Fruit fly (Drosophila melanogaster) whole organism, embryonic: ENCODE results near the gene CG31141.
A peak's percentile ranks its signal among the peaks of the same experiment; 100 is the strongest.

Experiments
- Antp ChIP-seq: fragments of 200-800 bp; sonication (Bioruptor generic); optimal IDR thresholded peaks from 3 replicates; lab custom pipeline; 2016; ENCODE audit warnings: missing biosample characterization, missing genetic modification characterization
- Awh ChIP-seq: fragments of 200-800 bp; sonication (Bioruptor generic); IDR thresholded peaks from 2 replicates; pipeline ENCODE4, ENCODE4 v1.3.6; 2022; ENCODE audit warnings: missing biosample characterization, missing genetic modification characterization
- CG10565 ChIP-seq: fragments of 200-800 bp; sonication (Bioruptor generic); optimal IDR thresholded peaks from 3 replicates; lab custom pipeline; 2016; ENCODE audit warnings: missing biosample characterization, mild to moderate bottlenecking, missing genetic modification characterization
- CG11398 ChIP-seq: fragments of 200-800 bp; sonication (Bioruptor generic); optimal IDR thresholded peaks from 2 replicates; lab custom pipeline; 2016; ENCODE audit warnings: missing biosample characterization, missing genetic modification characterization
- CG11504 ChIP-seq: fragments of 200-800 bp; sonication (Bioruptor generic); optimal IDR thresholded peaks from 3 replicates; lab custom pipeline; 2019; ENCODE audit warnings: missing biosample characterization, mild to moderate bottlenecking, missing genetic modification characterization, moderate library complexity
- CG12769 ChIP-seq: fragments of 200-800 bp; sonication (Bioruptor generic); optimal IDR thresholded peaks from 2 replicates; lab custom pipeline; 2019; ENCODE audit warnings: missing biosample characterization, mild to moderate bottlenecking, missing genetic modification characterization, moderate library complexity
- CG14667 ChIP-seq: fragments of 200-800 bp; sonication (Bioruptor generic); IDR thresholded peaks from 2 replicates; pipeline ENCODE4 v1.3.6; 2022; ENCODE audit warnings: missing biosample characterization, missing genetic modification characterization
- CG14860 ChIP-seq: fragments of 200-800 bp; sonication (Bioruptor generic); IDR thresholded peaks from 3 replicates; pipeline ENCODE4 v1.3.6; 2022; ENCODE audit warnings: missing biosample characterization, missing genetic modification characterization; ENCODE audit not compliant: partially characterized antibody
- CG1529 ChIP-seq: fragments of 200-800 bp; sonication (Bioruptor generic); optimal IDR thresholded peaks from 3 replicates; lab custom pipeline; 2018; ENCODE audit warnings: missing biosample characterization, missing genetic modification characterization
- CG1647 ChIP-seq: fragments of 200-800 bp; sonication (Bioruptor generic); optimal IDR thresholded peaks from 3 replicates; lab custom pipeline; 2016; ENCODE audit warnings: missing biosample characterization, missing genetic modification characterization
- CG17385 ChIP-seq: fragments of 200-800 bp; sonication (Bioruptor generic); optimal IDR thresholded peaks from 3 replicates; lab custom pipeline; 2018; ENCODE audit warnings: missing biosample characterization, mild to moderate bottlenecking, missing genetic modification characterization
- CG18599 ChIP-seq: fragments of 200-800 bp; sonication (Bioruptor generic); optimal IDR thresholded peaks from 3 replicates; lab custom pipeline; 2017; ENCODE audit warnings: missing biosample characterization, missing genetic modification characterization, mild to moderate bottlenecking, moderate library complexity, missing genetic modification reagents
- CG2120 ChIP-seq: fragments of 200-800 bp; sonication (Bioruptor generic); optimal IDR thresholded peaks from 3 replicates; lab custom pipeline; 2016; ENCODE audit warnings: missing biosample characterization, missing genetic modification characterization
- CG2678 ChIP-seq: fragments of 200-800 bp; sonication (Bioruptor generic); optimal IDR thresholded peaks from 3 replicates; lab custom pipeline; 2019; ENCODE audit warnings: missing biosample characterization, mild to moderate bottlenecking, missing genetic modification characterization, moderate library complexity
- CG3407 ChIP-seq: fragments of 200-800 bp; sonication (Bioruptor generic); optimal IDR thresholded peaks from 2 replicates; lab custom pipeline; 2018; ENCODE audit warnings: missing biosample characterization, mild to moderate bottlenecking, missing genetic modification characterization
- CG34376 ChIP-seq: fragments of 200-800 bp; sonication (Bioruptor generic); optimal IDR thresholded peaks from 2 replicates; lab custom pipeline; 2018; ENCODE audit warnings: missing biosample characterization, mild to moderate bottlenecking, missing genetic modification characterization
- CG3995 ChIP-seq: fragments of 200-800 bp; sonication (Bioruptor generic); optimal IDR thresholded peaks from 3 replicates; lab custom pipeline; 2016; ENCODE audit warnings: missing biosample characterization, missing genetic modification characterization
- CG4282 ChIP-seq: fragments of 200-800 bp; sonication (Bioruptor generic); optimal IDR thresholded peaks from 2 replicates; lab custom pipeline; 2016; ENCODE audit warnings: missing biosample characterization, missing genetic modification characterization
- CG7556 ChIP-seq: fragments of 200-800 bp; sonication (Bioruptor generic); optimal IDR thresholded peaks from 2 replicates; lab custom pipeline; 2017; ENCODE audit warnings: missing biosample characterization, mild to moderate bottlenecking, missing genetic modification characterization
- CG7786 ChIP-seq: fragments of 200-800 bp; sonication (Bioruptor generic); optimal IDR thresholded peaks from 2 replicates; lab custom pipeline; 2016; ENCODE audit warnings: missing biosample characterization, missing genetic modification characterization
- CG7928 ChIP-seq: fragments of 200-800 bp; sonication (Bioruptor generic); optimal IDR thresholded peaks from 2 replicates; lab custom pipeline; 2017; ENCODE audit warnings: missing biosample characterization, mild to moderate bottlenecking, missing genetic modification characterization
- CG9797 ChIP-seq: fragments of 200-800 bp; sonication (Bioruptor generic); optimal IDR thresholded peaks from 3 replicates; lab custom pipeline; 2018; ENCODE audit warnings: missing biosample characterization, mild to moderate bottlenecking, missing genetic modification characterization
- CkIIα-i1 ChIP-seq: fragments of 200-800 bp; sonication (Bioruptor generic); IDR thresholded peaks from 2 replicates; pipeline ENCODE4 v1.3.6; 2022; ENCODE audit warnings: missing biosample characterization, missing genetic modification characterization
- CoRest ChIP-seq: fragments of 200-800 bp; sonication (Bioruptor generic); optimal IDR thresholded peaks from 3 replicates; lab custom pipeline; 2018; ENCODE audit warnings: missing biosample characterization, mild to moderate bottlenecking, missing genetic modification characterization, moderate library complexity
- E2f2 ChIP-seq: fragments of 200-800 bp; sonication (Bioruptor generic); IDR thresholded peaks from 2 replicates; pipeline ENCODE4 v1.3.6; 2022; ENCODE audit warnings: missing biosample characterization, missing genetic modification characterization
- Eip74EF ChIP-seq, 2 experiments: fragments of 200-800 bp in 1 of 2; fragments of >200 bp in 1 of 2; sonication (Bioruptor generic) in 1 of 2; optimal IDR thresholded peaks; 2 replicates each; lab custom pipeline; 2017 to 2019; ENCODE audit warnings: missing biosample characterization in 2 of 2, missing genetic modification characterization in 2 of 2, mild to moderate bottlenecking in 1 of 2, moderate library complexity in 1 of 2
- Fer1 ChIP-seq: fragments of 200-800 bp; sonication (Bioruptor generic); optimal IDR thresholded peaks from 2 replicates; lab custom pipeline; 2017; ENCODE audit warnings: missing biosample characterization, mild to moderate bottlenecking, missing genetic modification characterization
- Gug ChIP-seq: fragments of 200-800 bp; sonication (Bioruptor generic); IDR thresholded peaks from 4 replicates; pipeline ENCODE4 v1.3.6; 2022; ENCODE audit warnings: missing biosample characterization, missing genetic modification characterization
- Hand ChIP-seq: fragments of 200-800 bp; sonication (Bioruptor generic); optimal IDR thresholded peaks from 2 replicates; lab custom pipeline; 2017; ENCODE audit warnings: mild to moderate bottlenecking, missing biosample characterization, missing genetic modification reagents, missing genetic modification characterization
- HmgZ ChIP-seq: fragments of 200-800 bp; sonication (Bioruptor generic); optimal IDR thresholded peaks from 2 replicates; lab custom pipeline; 2018; ENCODE audit warnings: missing biosample characterization, mild to moderate bottlenecking, missing genetic modification characterization
- Hr51 ChIP-seq, 2 experiments: fragments of 200-800 bp; sonication (Bioruptor generic); optimal IDR thresholded peaks; 2 replicates in 1 of 2; 3 replicates in 1 of 2; lab custom pipeline; 2016 to 2018; ENCODE audit warnings: missing biosample characterization in 2 of 2, missing genetic modification characterization in 2 of 2, mild to moderate bottlenecking in 1 of 2, moderate library complexity in 1 of 2
- Jarid2 ChIP-seq: fragments of 200-800 bp; sonication (Bioruptor generic); optimal IDR thresholded peaks from 3 replicates; lab custom pipeline; 2017; ENCODE audit warnings: mild to moderate bottlenecking, missing biosample characterization, missing genetic modification reagents, missing genetic modification characterization
- Mrtf ChIP-seq: fragments of 200-800 bp; sonication (Bioruptor generic); IDR thresholded peaks from 3 replicates; pipeline ENCODE4 v1.3.6; 2022; ENCODE audit warnings: missing biosample characterization, missing genetic modification characterization
- Vsx1 ChIP-seq: fragments of 200-800 bp; sonication (Bioruptor generic); optimal IDR thresholded peaks from 2 replicates; lab custom pipeline; 2017; ENCODE audit warnings: missing biosample characterization, mild to moderate bottlenecking, missing genetic modification characterization, missing genetic modification reagents
- Xbp1 ChIP-seq: fragments of 200-800 bp; sonication (Bioruptor generic); optimal IDR thresholded peaks from 3 replicates; lab custom pipeline; 2016; ENCODE audit warnings: missing biosample characterization, mild to moderate bottlenecking, missing genetic modification characterization
- Xrp1 ChIP-seq: fragments of 200-800 bp; sonication (Bioruptor generic); IDR thresholded peaks from 2 replicates; pipeline ENCODE4 v1.3.6; 2022; ENCODE audit warnings: missing biosample characterization, missing genetic modification characterization
- ac ChIP-seq: fragments of 200-800 bp; sonication (Bioruptor generic); optimal IDR thresholded peaks from 3 replicates; lab custom pipeline; 2017; ENCODE audit warnings: missing biosample characterization, mild to moderate bottlenecking, missing genetic modification characterization
- bcd ChIP-seq: fragments of 200-800 bp; sonication (Bioruptor generic); optimal IDR thresholded peaks from 2 replicates; lab custom pipeline; 2017; ENCODE audit warnings: missing biosample characterization, mild to moderate bottlenecking, missing genetic modification characterization
- dpn ChIP-seq, 2 experiments: fragments of 200-800 bp; sonication (Bioruptor generic); optimal IDR thresholded peaks; 3 replicates each; lab custom pipeline; 2016; ENCODE audit warnings: missing biosample characterization in 2 of 2, missing genetic modification characterization in 2 of 2
- gce ChIP-seq: fragments of 200-800 bp; sonication (Bioruptor generic); IDR thresholded peaks from 3 replicates; pipeline ENCODE4 v1.3.6; 2022; ENCODE audit warnings: missing biosample characterization, missing genetic modification characterization
- insv ChIP-seq, 2 experiments: fragments of 200-800 bp; sonication (Bioruptor generic); optimal IDR thresholded peaks; 3 replicates each; lab custom pipeline; 2016 to 2018; ENCODE audit warnings: missing biosample characterization in 2 of 2, missing genetic modification characterization in 2 of 2
- jigr1 ChIP-seq: fragments of 200-800 bp; sonication (Bioruptor generic); IDR thresholded peaks from 3 replicates; pipeline ENCODE4 v1.3.6; 2022; ENCODE audit warnings: missing biosample characterization, missing genetic modification characterization
- lbe ChIP-seq: fragments of 200-800 bp; sonication (Bioruptor generic); optimal IDR thresholded peaks from 2 replicates; lab custom pipeline; 2016; ENCODE audit warnings: missing biosample characterization, mild to moderate bottlenecking, missing genetic modification characterization
- lmd ChIP-seq: fragments of 200-800 bp; sonication (Bioruptor generic); IDR thresholded peaks from 2 replicates; pipeline ENCODE4 v1.3.6; 2022; ENCODE audit warnings: missing biosample characterization, missing genetic modification characterization
- pan ChIP-seq, 4 experiments: fragments of >200 bp in 3 of 4; fragments of 200-800 bp in 1 of 4; sonication (Bioruptor generic) in 1 of 4; optimal IDR thresholded peaks in 3 of 4; IDR thresholded peaks in 1 of 4; 2 replicates each; pipeline versions ENCODE4 v1.3.6 to Lab custom; 2017 to 2022; ENCODE audit warnings: missing biosample characterization in 2 of 4, missing genetic modification characterization in 2 of 4, mixed read lengths in 1 of 4
- pb ChIP-seq: fragments of 200-800 bp; sonication (Bioruptor generic); optimal IDR thresholded peaks from 3 replicates; lab custom pipeline; 2016; ENCODE audit warnings: missing biosample characterization, missing genetic modification characterization
- phol ChIP-seq: fragments of 200-800 bp; sonication (Bioruptor generic); optimal IDR thresholded peaks from 3 replicates; lab custom pipeline; 2018; ENCODE audit warnings: missing biosample characterization, mild to moderate bottlenecking, missing genetic modification characterization, moderate library complexity
- schlank ChIP-seq: fragments of 200-800 bp; sonication (Bioruptor generic); optimal IDR thresholded peaks from 2 replicates; lab custom pipeline; 2018; ENCODE audit warnings: missing biosample characterization, mild to moderate bottlenecking, missing genetic modification characterization
- sima ChIP-seq: fragments of 200-800 bp; sonication (Bioruptor generic); optimal IDR thresholded peaks from 2 replicates; lab custom pipeline; 2016; ENCODE audit warnings: missing biosample characterization, missing genetic modification characterization
- z ChIP-seq: fragments of 200-800 bp; sonication (Bioruptor generic); IDR thresholded peaks from 3 replicates; pipeline ENCODE4 v1.3.6; 2022; ENCODE audit warnings: missing biosample characterization, missing genetic modification characterization

The CG31141 gene

DNA sequence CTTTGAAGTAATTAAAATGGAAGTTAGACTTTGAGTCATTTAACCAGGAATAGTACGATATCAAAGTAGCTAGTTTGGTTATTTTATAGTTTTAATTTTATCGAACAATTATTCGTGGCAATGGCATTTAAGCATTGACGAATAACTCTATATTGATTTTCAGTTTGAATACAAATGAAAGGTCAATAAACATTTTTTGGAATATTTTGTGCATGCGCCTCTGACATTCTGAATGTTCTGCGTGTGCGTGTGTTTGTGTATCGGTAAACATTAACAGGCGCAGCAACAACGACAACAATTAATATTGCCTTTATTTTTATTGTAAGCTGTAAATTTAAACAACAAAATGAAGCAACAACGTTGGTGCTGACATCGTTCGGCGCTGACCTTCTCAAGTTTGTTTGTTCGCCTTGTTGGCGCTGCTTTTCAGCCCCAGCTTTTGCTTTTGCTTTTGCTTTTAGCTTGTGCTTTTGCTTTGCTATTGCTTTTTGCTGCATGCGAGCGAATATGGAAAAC is 13.7 kb upstream of the CG31141 start (continued):
- no peak for TF ChIP-seq Mrtf
- peak; percentile 3 for TF ChIP-seq Jarid2 (GFP tag; lab: Kevin White, UChicago)
- no peak for TF ChIP-seq sima (GFP tag; lab: Kevin White, UChicago)
- no peak for TF ChIP-seq CG34376 (GFP tag; lab: Kevin White, UChicago)
- no peak for TF ChIP-seq CG14667
- peak; percentile 53 for TF ChIP-seq CG18599 (GFP tag; lab: Kevin White, UChicago)
- peak; percentile 34 for TF ChIP-seq CG1529 (GFP tag; lab: Kevin White, UChicago)
- no peak for TF ChIP-seq CG7786 (GFP tag; lab: Kevin White, UChicago)
- no peak for TF ChIP-seq insv (GFP tag; optimal IDR thresholded peaks at IDR 0.05; lab: Kevin White, UChicago)
- TF ChIP-seq Awh = peak; percentile 49; the same call in 1 of the 2 replicates
- peak; percentile 48 for TF ChIP-seq CG11398 (GFP tag; lab: Kevin White, UChicago)
- no peak for TF ChIP-seq z
- TF ChIP-seq bcd (GFP tag; lab: Kevin White, UChicago) = no peak
- TF ChIP-seq Vsx1 (GFP tag; lab: Kevin White, UChicago) = peak; percentile 58
- TF ChIP-seq CG2120 (GFP tag; lab: Kevin White, UChicago) = no peak
- TF ChIP-seq Fer1 (GFP tag; lab: Kevin White, UChicago) = peak; percentile 60
- no peak for TF ChIP-seq lmd (GFP tag; lab: Robert Waterston, UW)
- no peak for TF ChIP-seq schlank (tag; lab: Kevin White, UChicago)
- no peak for TF ChIP-seq CG1647
- peak; percentile 21; the same call in 1 of the 2 replicates for TF ChIP-seq E2f2
- TF ChIP-seq CG11504 (tag; lab: Kevin White, UChicago) = peak; percentile 44
- peak in 1 of 2 experiments; percentile 60 for TF ChIP-seq Hr51 (GFP tag; optimal IDR thresholded peaks at IDR 0.05; lab: Kevin White, UChicago)
- no peak for TF ChIP-seq jigr1
- TF ChIP-seq CG2678 (tag; lab: Kevin White, UChicago) = peak; percentile 56
- peak; percentile 7 for TF ChIP-seq CG3407 (GFP tag; lab: Kevin White, UChicago)
- TF ChIP-seq dpn (GFP tag; optimal IDR thresholded peaks at IDR 0.05; lab: Kevin White, UChicago) = no peak
- TF ChIP-seq gce (GFP tag; lab: Robert Waterston, UW) = no peak
- no peak for TF ChIP-seq Hand
- TF ChIP-seq phol (tag; lab: Kevin White, UChicago) = no peak
- TF ChIP-seq CG10565 (GFP tag; lab: Kevin White, UChicago) = no peak
- TF ChIP-seq Antp = no peak
- no peak for TF ChIP-seq Gug (GFP tag; lab: Robert Waterston, UW)
- TF ChIP-seq CG7556 (GFP tag; lab: Kevin White, UChicago) = peak; percentile 50
- no peak for TF ChIP-seq CG14860 (GFP tag; lab: Robert Waterston, UW)
- TF ChIP-seq CG7928 (GFP tag; lab: Kevin White, UChicago) = no peak
- TF ChIP-seq Xrp1 (GFP tag; lab: Robert Waterston, UW) = no peak
- TF ChIP-seq CG3995 (GFP tag; lab: Kevin White, UChicago) = no peak
- no peak for TF ChIP-seq CkIIα-i1 (GFP tag; lab: Robert Waterston, UW)
- peak; percentile 8 for TF ChIP-seq HmgZ (tag; lab: Kevin White, UChicago)
- TF ChIP-seq CG9797 (GFP tag; lab: Kevin White, UChicago) = no peak
- peak; percentile 58 for TF ChIP-seq CG12769
- TF ChIP-seq CG17385 (GFP tag; lab: Kevin White, UChicago) = peak; percentile 39
- no peak for TF ChIP-seq lbe (GFP tag; lab: Kevin White, UChicago)
- no peak for TF ChIP-seq CG4282 (GFP tag; lab: Kevin White, UChicago)
- no peak for TF ChIP-seq ac (GFP tag; lab: Kevin White, UChicago)
- no peak for TF ChIP-seq Xbp1
- TF ChIP-seq CoRest (tag; lab: Kevin White, UChicago) = peak; percentile 41
- peak in 1 of 2 experiments; percentile 49 for TF ChIP-seq Eip74EF (GFP tag; optimal IDR thresholded peaks at IDR 0.05; lab: Kevin White, UChicago)
- TF ChIP-seq pb (GFP tag; lab: Kevin White, UChicago) = no peak
- TF ChIP-seq pan (optimal IDR thresholded peaks at IDR 0.05; lab: Kevin White, UChicago) = no peak
- no peak for TF ChIP-seq pan (GFP tag; optimal IDR thresholded peaks at IDR 0.05 in 1 of 2, IDR thresholded peaks at IDR 0.05 in 1 of 2)
